Worm (Caenorhabditis elegans) whole organism, L2 larva: ENCODE data around the gene dpy-28.
A peak's percentile ranks its signal among the peaks of the same experiment; 100 is the strongest.

Source experiments
- C34F6.9 ChIP-seq: fragments of 150-350 bp; optimal IDR thresholded peaks from 2 replicates; lab custom pipeline; 2014; ENCODE audit warnings: missing biosample characterization, missing genetic modification characterization
- F13H6.1 ChIP-seq: sonication (generic microtip); optimal IDR thresholded peaks from 2 replicates; lab custom pipeline; 2016; ENCODE audit warnings: missing genetic modification characterization, missing compliant biosample characterization
- Y55F3AM.14 ChIP-seq: fragments of 200-800 bp; sonication (Bioruptor generic); optimal IDR thresholded peaks from 2 replicates; lab custom pipeline; 2018; ENCODE audit warnings: mild to moderate bottlenecking, missing genetic modification characterization, missing compliant biosample characterization
- ZK546.5 ChIP-seq: sonication (generic microtip); optimal IDR thresholded peaks from 2 replicates; lab custom pipeline; 2017; ENCODE audit warnings: missing biosample characterization, missing genetic modification characterization
- ama-1 ChIP-seq: fragments of 150-350 bp; optimal IDR thresholded peaks from 2 replicates; lab custom pipeline; 2018; ENCODE audit warnings: inconsistent platforms
- blmp-1 ChIP-seq: sonication (generic microtip); optimal IDR thresholded peaks from 2 replicates; lab custom pipeline; 2017; ENCODE audit warnings: missing genetic modification characterization, mild to moderate bottlenecking, missing compliant biosample characterization, antibody characterized with exemption, moderate library complexity; ENCODE audit not compliant: insufficient read depth
- ceh-16 ChIP-seq: fragments of 150-350 bp; optimal IDR thresholded peaks from 2 replicates; lab custom pipeline; 2014; ENCODE audit warnings: missing biosample characterization, missing genetic modification characterization
- crh-2 ChIP-seq: sonication (generic microtip); optimal IDR thresholded peaks from 2 replicates; lab custom pipeline; 2017; ENCODE audit warnings: missing biosample characterization, missing genetic modification characterization
- dmd-4 ChIP-seq: sonication (generic microtip); optimal IDR thresholded peaks from 2 replicates; lab custom pipeline; 2017; ENCODE audit warnings: missing biosample characterization, missing genetic modification characterization
- egl-27 ChIP-seq: sonication (generic microtip); optimal IDR thresholded peaks from 3 replicates; lab custom pipeline; 2017; ENCODE audit warnings: missing biosample characterization, missing genetic modification reagents, missing genetic modification characterization
- elt-1 ChIP-seq: fragments of 150-350 bp; optimal IDR thresholded peaks from 2 replicates; lab custom pipeline; 2014; ENCODE audit warnings: missing biosample characterization, missing genetic modification characterization
- elt-3 ChIP-seq: sonication (generic microtip); optimal IDR thresholded peaks from 2 replicates; lab custom pipeline; 2017; ENCODE audit warnings: missing biosample characterization, missing genetic modification characterization
- lin-11 ChIP-seq: fragments of 150-350 bp; sonication (generic microtip); optimal IDR thresholded peaks from 2 replicates; lab custom pipeline; 2014; ENCODE audit warnings: missing biosample characterization, missing genetic modification characterization, inconsistent platforms, mixed read lengths
- lin-13 ChIP-seq: fragments of 150-350 bp; optimal IDR thresholded peaks from 2 replicates; lab custom pipeline; 2014; ENCODE audit warnings: missing biosample characterization, missing genetic modification reagents, missing genetic modification characterization
- lin-39 ChIP-seq: fragments of 150-350 bp; optimal IDR thresholded peaks from 2 replicates; lab custom pipeline; 2014; ENCODE audit warnings: missing biosample characterization, missing genetic modification reagents, missing genetic modification characterization
- lsy-2 ChIP-seq, 2 experiments: fragments of 150-350 bp in 1 of 2; sonication (generic microtip) in 1 of 2; optimal IDR thresholded peaks; 2 replicates each; lab custom pipeline; 2014 to 2017; ENCODE audit warnings: missing biosample characterization in 2 of 2, missing genetic modification characterization in 2 of 2
- mab-5 ChIP-seq: fragments of 150-350 bp; optimal IDR thresholded peaks from 2 replicates; lab custom pipeline; 2014; ENCODE audit warnings: missing biosample characterization, missing genetic modification characterization
- mdl-1 ChIP-seq, 2 experiments: fragments of 150-350 bp in 1 of 2; sonication (generic microtip) in 1 of 2; optimal IDR thresholded peaks; 2 replicates each; lab custom pipeline; 2017; ENCODE audit warnings: missing biosample characterization in 2 of 2, missing genetic modification characterization in 2 of 2
- nhr-10 ChIP-seq: sonication (generic microtip); optimal IDR thresholded peaks from 2 replicates; lab custom pipeline; 2017; ENCODE audit warnings: missing biosample characterization, missing genetic modification characterization
- nhr-11 ChIP-seq: fragments of 150-350 bp; optimal IDR thresholded peaks from 2 replicates; lab custom pipeline; 2014; ENCODE audit warnings: missing biosample characterization, missing genetic modification characterization
- nhr-12 ChIP-seq: fragments of 150-350 bp; optimal IDR thresholded peaks from 2 replicates; lab custom pipeline; 2014; ENCODE audit warnings: missing biosample characterization, missing genetic modification characterization
- nhr-129 ChIP-seq: fragments of 150-350 bp; optimal IDR thresholded peaks from 2 replicates; lab custom pipeline; 2014; ENCODE audit warnings: missing biosample characterization, missing genetic modification characterization
- nhr-21 ChIP-seq: fragments of 150-350 bp; optimal IDR thresholded peaks from 2 replicates; lab custom pipeline; 2014; ENCODE audit warnings: missing biosample characterization, missing genetic modification characterization
- nhr-23 ChIP-seq: fragments of 150-350 bp; optimal IDR thresholded peaks from 2 replicates; lab custom pipeline; 2014; ENCODE audit warnings: missing biosample characterization, missing genetic modification reagents, missing genetic modification characterization
- nhr-25 ChIP-seq: fragments of 150-350 bp; sonication (generic microtip); optimal IDR thresholded peaks from 3 replicates; lab custom pipeline; 2014; ENCODE audit warnings: missing biosample characterization, missing genetic modification characterization
- nhr-6 ChIP-seq: fragments of 150-350 bp; optimal IDR thresholded peaks from 2 replicates; lab custom pipeline; 2014; ENCODE audit warnings: missing biosample characterization, missing genetic modification characterization
- nhr-77 ChIP-seq: fragments of 150-350 bp; optimal IDR thresholded peaks from 2 replicates; lab custom pipeline; 2014; ENCODE audit warnings: missing biosample characterization, missing genetic modification characterization
- peb-1 ChIP-seq: fragments of 150-350 bp; optimal IDR thresholded peaks from 2 replicates; lab custom pipeline; 2014; ENCODE audit warnings: missing biosample characterization, missing genetic modification characterization
- sem-4 ChIP-seq: fragments of 150-350 bp; optimal IDR thresholded peaks from 2 replicates; lab custom pipeline; 2014; ENCODE audit warnings: missing biosample characterization, missing genetic modification reagents, missing genetic modification characterization
- skn-1 ChIP-seq: sonication (generic microtip); optimal IDR thresholded peaks from 2 replicates; lab custom pipeline; 2017; ENCODE audit warnings: missing biosample characterization, missing genetic modification characterization
- sma-9 ChIP-seq, 2 experiments: fragments of 150-350 bp in 1 of 2; sonication (generic microtip) in 1 of 2; optimal IDR thresholded peaks; 2 replicates each; lab custom pipeline; 2014 to 2016; ENCODE audit warnings: missing genetic modification characterization in 2 of 2, mild to moderate bottlenecking in 1 of 2, missing biosample characterization in 1 of 2, missing compliant biosample characterization in 1 of 2, missing genetic modification reagents in 1 of 2, moderate library complexity in 1 of 2
- snpc-4 ChIP-seq: fragments of 150-350 bp; optimal IDR thresholded peaks from 2 replicates; lab custom pipeline; 2014; ENCODE audit warnings: missing biosample characterization, missing genetic modification characterization
- unc-39 ChIP-seq: fragments of 150-350 bp; optimal IDR thresholded peaks from 2 replicates; lab custom pipeline; 2014; ENCODE audit warnings: missing biosample characterization, missing genetic modification characterization
- unc-55 ChIP-seq: fragments of 150-350 bp; sonication (generic microtip); optimal IDR thresholded peaks from 3 replicates; lab custom pipeline; 2014; ENCODE audit warnings: missing biosample characterization, missing genetic modification reagents, missing genetic modification characterization
- zag-1 ChIP-seq: fragments of 150-350 bp; optimal IDR thresholded peaks from 2 replicates; lab custom pipeline; 2014; ENCODE audit warnings: missing biosample characterization, missing genetic modification characterization
- ztf-1 ChIP-seq: fragments of 200-800 bp; sonication (Bioruptor generic); conservative IDR thresholded peaks from 2 replicates; pipeline ENCODE4 v1.3.6; 2022; ENCODE audit warnings: missing genetic modification characterization, missing compliant biosample characterization

dpy-28 gene

ce11 chrIII:10809568-10809967 lies 46.6 kb downstream of the dpy-28 start:
- TF ChIP-seq egl-27 (tag; lab: Kevin White, UChicago), result no peak
- no peak for TF ChIP-seq Y55F3AM.14 (GFP tag; lab: Kevin White, UChicago)
- TF ChIP-seq skn-1 (tag; lab: Kevin White, UChicago), result no peak
- TF ChIP-seq nhr-12 (tag; lab: Kevin White, UChicago), result no peak
- TF ChIP-seq mab-5, result no peak
- TF ChIP-seq crh-2 (tag; lab: Kevin White, UChicago), result no peak
- TF ChIP-seq lin-13, result no peak
- no peak for TF ChIP-seq blmp-1 (tag; lab: Kevin White, UChicago)
- no peak for TF ChIP-seq nhr-25 (tag; lab: Kevin White, UChicago)
- TF ChIP-seq ztf-1 (GFP tag; lab: Robert Waterston, UW), result no peak
- no peak for TF ChIP-seq dmd-4 (tag; lab: Kevin White, UChicago)
- no peak for TF ChIP-seq snpc-4
- no peak for TF ChIP-seq C34F6.9 (tag; lab: Kevin White, UChicago)

ce11 chrIII:10810483-10810836 lies 47.5 kb downstream of the dpy-28 start:
- TF ChIP-seq F13H6.1 (tag; lab: Kevin White, UChicago), result no peak
- no peak for TF ChIP-seq sem-4
- TF ChIP-seq unc-39, result no peak
- TF ChIP-seq ama-1 (lab: Kevin White, UChicago), result no peak
- TF ChIP-seq nhr-77 (tag; lab: Kevin White, UChicago), result no peak
- TF ChIP-seq nhr-129 (tag; lab: Kevin White, UChicago), result no peak
- TF ChIP-seq Y55F3AM.14 (GFP tag; lab: Kevin White, UChicago), result no peak
- no peak for TF ChIP-seq zag-1 (tag; lab: Kevin White, UChicago)
- no peak for TF ChIP-seq elt-1 (tag; lab: Kevin White, UChicago)
- no peak for TF ChIP-seq peb-1 (tag; lab: Kevin White, UChicago)
- no peak for TF ChIP-seq mab-5
- TF ChIP-seq, all 48 proteins: peak for 0

ce11 chrIII:10810837-10811814 lies 48.2 kb downstream of the dpy-28 start:
- TF ChIP-seq dmd-4 (tag; lab: Kevin White, UChicago), result no peak
- no peak for TF ChIP-seq lin-39 (tag; lab: Kevin White, UChicago)
- TF ChIP-seq F13H6.1 (tag; lab: Kevin White, UChicago), result peak; percentile 22
- no peak for TF ChIP-seq C34F6.9 (tag; lab: Kevin White, UChicago)
- TF ChIP-seq nhr-10 (tag; lab: Kevin White, UChicago), result no peak
- no peak for TF ChIP-seq mdl-1 (tag; optimal IDR thresholded peaks at IDR 0.05; lab: Kevin White, UChicago)
- TF ChIP-seq ama-1 (lab: Kevin White, UChicago), result peak; percentile 29
- TF ChIP-seq nhr-11 (tag; lab: Kevin White, UChicago), result no peak
- no peak for TF ChIP-seq unc-39
- peak in 1 of 2 experiments; percentile 36 for TF ChIP-seq lsy-2 (tag; optimal IDR thresholded peaks at IDR 0.05; lab: Kevin White, UChicago)
- TF ChIP-seq nhr-25 (tag; lab: Kevin White, UChicago), result no peak
- no peak for TF ChIP-seq egl-27 (tag; lab: Kevin White, UChicago)
- TF ChIP-seq nhr-129 (tag; lab: Kevin White, UChicago), result peak; percentile 33
- TF ChIP-seq unc-55 (GFP tag; lab: Kevin White, UChicago), result no peak
- no peak for TF ChIP-seq elt-1 (tag; lab: Kevin White, UChicago)
- no peak for TF ChIP-seq nhr-21 (tag; lab: Kevin White, UChicago)
- no peak for TF ChIP-seq mab-5
- TF ChIP-seq sma-9 (GFP tag; optimal IDR thresholded peaks at IDR 0.05; lab: Kevin White, UChicago), result no peak
- no peak for TF ChIP-seq sma-9 (tag; optimal IDR thresholded peaks at IDR 0.05; lab: Kevin White, UChicago)
- TF ChIP-seq peb-1 (tag; lab: Kevin White, UChicago), result no peak

- no peak for TF ChIP-seq lin-13
- TF ChIP-seq lin-11 (tag; lab: Kevin White, UChicago), result no peak
- TF ChIP-seq ceh-16 (tag; lab: Kevin White, UChicago), result no peak
- no peak for TF ChIP-seq ZK546.5 (tag; lab: Kevin White, UChicago)
- TF ChIP-seq nhr-6 (tag; lab: Kevin White, UChicago), result no peak
- TF ChIP-seq snpc-4, result no peak
- no peak for TF ChIP-seq nhr-23 (tag; lab: Kevin White, UChicago)
- TF ChIP-seq unc-39, result no peak
- TF ChIP-seq elt-1 (tag; lab: Kevin White, UChicago), result no peak
- TF ChIP-seq nhr-11 (tag; lab: Kevin White, UChicago), result no peak
- no peak for TF ChIP-seq zag-1 (tag; lab: Kevin White, UChicago)
- no peak for TF ChIP-seq elt-3 (tag; lab: Kevin White, UChicago)
- no peak for TF ChIP-seq unc-55 (GFP tag; lab: Kevin White, UChicago)
- TF ChIP-seq nhr-25 (tag; lab: Kevin White, UChicago), result no peak
- no peak for TF ChIP-seq nhr-10 (tag; lab: Kevin White, UChicago)
- TF ChIP-seq nhr-12 (tag; lab: Kevin White, UChicago), result no peak
- TF ChIP-seq, all 48 proteins: peak for 0
Measured at ce11 chrIII:10812798-10813295, 49.9 kb downstream of the dpy-28 start.
